Fruit fly (Drosophila melanogaster) S2 (cell line): ENCODE results near the gene sinah.
A peak's percentile ranks its signal among the peaks of the same experiment; 100 is the strongest.

Experiments used
- CG8478 ChIP-seq: fragments of >200 bp; optimal IDR thresholded peaks from 2 replicates; lab custom pipeline; 2018
- CTCF ChIP-seq, 2 experiments: fragments of >200 bp; optimal IDR thresholded peaks; 2 replicates each; lab custom pipeline; 2018

- peak in 1 of 2 experiments; percentile 2 for TF ChIP-seq CTCF (optimal IDR thresholded peaks at IDR 0.05; lab: Kevin White, UChicago)
- no peak for TF ChIP-seq CG8478
Observed at dm6 chr3L:16860879-16861278, 2.0 kb downstream of the sinah start.
